Worm (Caenorhabditis elegans) whole organism, young adult: ENCODE data around the gene F54D5.2.

Experiments used
- B0035.1 ChIP-seq: sonication (generic microtip); optimal IDR thresholded peaks from 2 replicates; lab custom pipeline; 2016; ENCODE audit warnings: missing genetic modification characterization, mild to moderate bottlenecking, missing compliant biosample characterization, missing genotype, missing genetic modification reagents
- F49E8.2 ChIP-seq: sonication (generic microtip); optimal IDR thresholded peaks from 3 replicates; lab custom pipeline; 2017; ENCODE audit warnings: missing genetic modification characterization, mild to moderate bottlenecking, missing compliant biosample characterization, antibody characterized with exemption, moderate library complexity; ENCODE audit not compliant: insufficient read depth
- F57A8.1 ChIP-seq: fragments of 200-800 bp; sonication (Bioruptor generic); optimal IDR thresholded peaks from 2 replicates; lab custom pipeline; 2018; ENCODE audit warnings: mild to moderate bottlenecking, missing genetic modification characterization, moderate library complexity, missing compliant biosample characterization
- F57C9.4 ChIP-seq: sonication (generic microtip); optimal IDR thresholded peaks from 2 replicates; lab custom pipeline; 2017; ENCODE audit warnings: mild to moderate bottlenecking, missing genetic modification characterization, missing compliant biosample characterization
- T07F8.4 ChIP-seq: sonication (generic microtip); optimal IDR thresholded peaks from 2 replicates; lab custom pipeline; 2016; ENCODE audit warnings: mild to moderate bottlenecking, missing genetic modification characterization, moderate library complexity, missing compliant biosample characterization
- Y53F4B.3 ChIP-seq: fragments of 200-800 bp; sonication (Bioruptor generic); IDR thresholded peaks from 2 replicates; pipeline ENCODE4 v1.3.6; 2022; ENCODE audit warnings: missing genetic modification reagents, missing genetic modification characterization, missing compliant biosample characterization
- Y53G8AR.9 ChIP-seq: fragments of 200-800 bp; sonication (Bioruptor generic); conservative IDR thresholded peaks from 2 replicates; pipeline ENCODE4 v1.3.6; 2022; ENCODE audit warnings: missing genetic modification reagents, missing genetic modification characterization, missing compliant biosample characterization
- Y56A3A.18 ChIP-seq: fragments of 200-800 bp; sonication (Bioruptor generic); IDR thresholded peaks from 2 replicates; pipeline ENCODE4 v1.3.6; 2022; ENCODE audit warnings: missing genetic modification reagents, missing genetic modification characterization, missing compliant biosample characterization
- Y67H2A.10 ChIP-seq: fragments of 200-800 bp; sonication (Bioruptor generic); conservative IDR thresholded peaks from 2 replicates; pipeline ENCODE4 v1.3.6; 2022; ENCODE audit warnings: missing genetic modification reagents, missing genetic modification characterization, missing compliant biosample characterization
- attf-5 ChIP-seq: fragments of 200-800 bp; sonication (Bioruptor generic); optimal IDR thresholded peaks from 2 replicates; lab custom pipeline; 2018; ENCODE audit warnings: mild to moderate bottlenecking, missing genetic modification characterization, missing compliant biosample characterization
- bed-1 ChIP-seq: fragments of 200-800 bp; sonication (Bioruptor generic); IDR thresholded peaks from 2 replicates; pipeline ENCODE4 v1.3.6; 2022; ENCODE audit warnings: missing genetic modification reagents, missing genetic modification characterization, missing compliant biosample characterization
- ccch-3 ChIP-seq: fragments of 200-800 bp; sonication (Bioruptor generic); optimal IDR thresholded peaks from 2 replicates; lab custom pipeline; 2018; ENCODE audit warnings: mild to moderate bottlenecking, missing genetic modification characterization, missing compliant biosample characterization
- cebp-1 ChIP-seq, 2 experiments: fragments of 200-800 bp in 1 of 2; sonication (Bioruptor generic) in 1 of 2; sonication (generic microtip) in 1 of 2; IDR thresholded peaks in 1 of 2; optimal IDR thresholded peaks in 1 of 2; 2 replicates each; pipeline versions ENCODE4 v1.3.6 to Lab custom; 2017 to 2022; ENCODE audit warnings: missing compliant biosample characterization in 2 of 2, missing genetic modification characterization in 2 of 2, mild to moderate bottlenecking in 1 of 2, missing genetic modification reagents in 1 of 2, moderate library complexity in 1 of 2
- ceh-27 ChIP-seq: fragments of 200-800 bp; sonication (Bioruptor generic); optimal IDR thresholded peaks from 2 replicates; lab custom pipeline; 2018; ENCODE audit warnings: mild to moderate bottlenecking, missing genetic modification characterization, moderate library complexity, missing compliant biosample characterization
- dox-1 ChIP-seq: fragments of 200-800 bp; sonication (Bioruptor generic); IDR thresholded peaks from 2 replicates; pipeline ENCODE4 v1.3.6; 2022; ENCODE audit warnings: missing genetic modification reagents, missing genetic modification characterization, missing compliant biosample characterization
- dpff-1 ChIP-seq: sonication (generic microtip); optimal IDR thresholded peaks from 2 replicates; lab custom pipeline; 2017; ENCODE audit warnings: mild to moderate bottlenecking, missing genetic modification characterization, missing compliant biosample characterization
- dpl-1 ChIP-seq: fragments of 150-350 bp; optimal IDR thresholded peaks from 2 replicates; lab custom pipeline; 2014; ENCODE audit warnings: missing biosample characterization, missing genetic modification reagents, missing genetic modification characterization
- efl-1 ChIP-seq: fragments of 150-350 bp; optimal IDR thresholded peaks from 2 replicates; lab custom pipeline; 2014; ENCODE audit warnings: missing biosample characterization, missing genetic modification reagents, missing genetic modification characterization
- fkh-3 ChIP-seq: sonication (generic microtip); optimal IDR thresholded peaks from 2 replicates; lab custom pipeline; 2016; ENCODE audit warnings: mild to moderate bottlenecking, missing genetic modification characterization, missing compliant biosample characterization
- gei-17 ChIP-seq: fragments of 200-800 bp; sonication (Bioruptor generic); optimal IDR thresholded peaks from 2 replicates; lab custom pipeline; 2018; ENCODE audit warnings: mild to moderate bottlenecking, missing genetic modification characterization, missing compliant biosample characterization
- him-1 ChIP-seq: sonication (generic microtip); optimal IDR thresholded peaks from 2 replicates; lab custom pipeline; 2016; ENCODE audit warnings: missing genotype, missing genetic modification reagents, missing genetic modification characterization, missing compliant biosample characterization
- hlh-26 ChIP-seq: fragments of 200-800 bp; sonication (Bioruptor generic); conservative IDR thresholded peaks from 2 replicates; pipeline ENCODE4 v1.3.6; 2022; ENCODE audit warnings: missing genetic modification reagents, missing genetic modification characterization, missing compliant biosample characterization
- hrde-1 ChIP-seq: sonication (generic microtip); optimal IDR thresholded peaks from 2 replicates; lab custom pipeline; 2016; ENCODE audit warnings: missing genetic modification characterization, mild to moderate bottlenecking, missing compliant biosample characterization, moderate library complexity, missing genotype, missing genetic modification reagents, borderline replicate concordance
- let-526 ChIP-seq: fragments of 200-800 bp; sonication (Bioruptor generic); IDR thresholded peaks from 2 replicates; pipeline ENCODE4 v1.3.6; 2022; ENCODE audit warnings: missing genetic modification reagents, missing genetic modification characterization, missing compliant biosample characterization
- lin-26 ChIP-seq: fragments of 200-800 bp; sonication (Bioruptor generic); IDR thresholded peaks from 2 replicates; pipeline ENCODE4 v1.3.6; 2022; ENCODE audit warnings: missing genetic modification reagents, missing genetic modification characterization, missing compliant biosample characterization
- lin-35 ChIP-seq, 3 experiments: fragments of 150-350 bp in 2 of 3; sonication (generic microtip) in 1 of 3; optimal IDR thresholded peaks; 2 replicates each; lab custom pipeline; 2014 to 2018; ENCODE audit warnings: missing biosample characterization in 3 of 3, missing genetic modification characterization in 3 of 3, missing genetic modification reagents in 3 of 3
- lin-40 ChIP-seq: sonication (generic microtip); optimal IDR thresholded peaks from 2 replicates; lab custom pipeline; 2016; ENCODE audit warnings: missing genetic modification characterization, mild to moderate bottlenecking, missing compliant biosample characterization, missing genotype, missing genetic modification reagents
- lin-54 ChIP-seq: fragments of 200-800 bp; sonication (Bioruptor generic); optimal IDR thresholded peaks from 2 replicates; lab custom pipeline; 2018; ENCODE audit warnings: mild to moderate bottlenecking, missing genetic modification characterization, missing compliant biosample characterization
- lir-1 ChIP-seq: fragments of 200-800 bp; sonication (Bioruptor generic); conservative IDR thresholded peaks from 2 replicates; pipeline ENCODE4 v1.3.6; 2022; ENCODE audit warnings: missing genetic modification reagents, missing genetic modification characterization, missing compliant biosample characterization
- lsy-27 ChIP-seq: sonication (generic microtip); optimal IDR thresholded peaks from 2 replicates; lab custom pipeline; 2017; ENCODE audit warnings: missing genetic modification characterization, mild to moderate bottlenecking, missing compliant biosample characterization, antibody characterized with exemption, missing genotype, borderline replicate concordance; ENCODE audit not compliant: insufficient read depth
- madf-10 ChIP-seq: sonication (generic microtip); optimal IDR thresholded peaks from 2 replicates; lab custom pipeline; 2016; ENCODE audit warnings: mild to moderate bottlenecking, missing genetic modification characterization, missing compliant biosample characterization
- madf-3 ChIP-seq: fragments of 200-800 bp; sonication (Bioruptor generic); IDR thresholded peaks from 2 replicates; pipeline ENCODE4 v1.3.6; 2022; ENCODE audit warnings: missing genetic modification reagents, missing genetic modification characterization, missing compliant biosample characterization
- madf-6 ChIP-seq: fragments of 200-800 bp; sonication (Bioruptor generic); IDR thresholded peaks from 2 replicates; pipeline ENCODE4 v1.3.6; 2022; ENCODE audit warnings: missing genetic modification reagents, missing genetic modification characterization, missing compliant biosample characterization
- mcd-1 ChIP-seq: fragments of 200-800 bp; sonication (Bioruptor generic); IDR thresholded peaks from 2 replicates; pipeline ENCODE4 v1.3.6; 2022; ENCODE audit warnings: missing genetic modification reagents, missing genetic modification characterization, missing compliant biosample characterization
- nfyb-1 ChIP-seq: fragments of 200-800 bp; sonication (Bioruptor generic); IDR thresholded peaks from 2 replicates; pipeline ENCODE4 v1.3.6; 2022; ENCODE audit warnings: missing genetic modification reagents, missing genetic modification characterization, missing compliant biosample characterization
- nhr-179 ChIP-seq: sonication (generic microtip); optimal IDR thresholded peaks from 2 replicates; lab custom pipeline; 2016; ENCODE audit warnings: mild to moderate bottlenecking, missing genetic modification characterization, missing compliant biosample characterization
- rec-8 ChIP-seq, 2 experiments: sonication (generic microtip); optimal IDR thresholded peaks; 2 replicates each; lab custom pipeline; 2016; ENCODE audit warnings: mild to moderate bottlenecking in 2 of 2, missing genetic modification characterization in 2 of 2, missing genetic modification reagents in 2 of 2, missing genotype in 2 of 2, missing biosample characterization in 1 of 2, missing compliant biosample characterization in 1 of 2, moderate library complexity in 1 of 2
- rpc-1 ChIP-seq, 2 experiments: fragments of 150-350 bp in 1 of 2; sonication (generic microtip) in 1 of 2; optimal IDR thresholded peaks; 2 replicates each; lab custom pipeline; 2014 to 2018; ENCODE audit warnings: missing biosample characterization in 1 of 2, missing genetic modification characterization in 1 of 2, missing genetic modification reagents in 1 of 2, missing genotype in 1 of 2
- sdz-38 ChIP-seq: sonication (generic microtip); optimal IDR thresholded peaks from 2 replicates; lab custom pipeline; 2016; ENCODE audit warnings: missing genotype, missing genetic modification characterization, missing compliant biosample characterization
- snpc-1.3 ChIP-seq: sonication (generic microtip); optimal IDR thresholded peaks from 2 replicates; lab custom pipeline; 2017; ENCODE audit warnings: missing genetic modification characterization, mild to moderate bottlenecking, missing compliant biosample characterization, antibody characterized with exemption, moderate library complexity, missing genotype, missing genetic modification reagents; ENCODE audit not compliant: insufficient read depth
- somi-1 ChIP-seq: fragments of 200-800 bp; sonication (Bioruptor generic); optimal IDR thresholded peaks from 2 replicates; lab custom pipeline; 2018; ENCODE audit warnings: mild to moderate bottlenecking, missing genetic modification characterization, missing compliant biosample characterization
- tbp1 ChIP-seq: fragments of 200-800 bp; sonication (Bioruptor generic); optimal IDR thresholded peaks from 2 replicates; lab custom pipeline; 2018; ENCODE audit warnings: mild to moderate bottlenecking, missing genetic modification characterization, missing compliant biosample characterization
- tlf-1 ChIP-seq: fragments of 200-800 bp; sonication (Bioruptor generic); optimal IDR thresholded peaks from 2 replicates; lab custom pipeline; 2018; ENCODE audit warnings: mild to moderate bottlenecking, missing genetic modification characterization, missing compliant biosample characterization
- xnd-1 ChIP-seq: sonication (generic microtip); optimal IDR thresholded peaks from 2 replicates; lab custom pipeline; 2016; ENCODE audit warnings: missing genotype, missing genetic modification reagents, missing genetic modification characterization, missing compliant biosample characterization
- ztf-22 ChIP-seq: fragments of 200-800 bp; sonication (Bioruptor generic); optimal IDR thresholded peaks from 2 replicates; lab custom pipeline; 2018; ENCODE audit warnings: mild to moderate bottlenecking, missing genetic modification characterization, moderate library complexity, missing compliant biosample characterization
- ztf-25 ChIP-seq: fragments of 200-800 bp; sonication (Bioruptor generic); IDR thresholded peaks from 2 replicates; pipeline ENCODE4 v1.3.6; 2022; ENCODE audit warnings: missing genetic modification reagents, missing genetic modification characterization, missing compliant biosample characterization

F54D5.2 gene

DNA sequence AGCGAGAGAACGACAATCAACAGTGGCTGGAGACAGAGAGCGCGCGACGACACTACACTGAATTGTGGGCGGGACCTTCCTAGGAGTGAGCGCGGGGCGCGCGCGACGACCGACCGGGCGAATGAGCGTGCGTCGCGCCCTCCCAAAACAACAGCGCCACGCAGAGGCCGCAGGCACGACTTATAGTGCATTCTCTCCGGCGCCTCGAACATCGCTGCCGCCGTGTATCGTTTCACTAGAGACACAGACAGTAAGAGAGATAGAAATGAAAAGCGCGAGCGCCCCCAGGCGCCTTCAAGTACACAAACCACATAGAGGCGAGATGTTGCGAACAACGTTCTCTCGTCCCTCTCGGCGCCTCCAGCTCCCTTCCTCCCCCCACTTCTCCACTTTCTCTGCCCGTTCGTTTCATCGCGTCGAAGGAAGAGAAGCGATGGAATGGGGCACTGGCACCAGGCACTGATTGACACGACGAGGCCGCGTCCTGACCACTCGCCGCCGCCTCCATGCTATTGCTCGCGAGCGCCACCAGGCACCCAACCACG lies 47.0 kb downstream of the F54D5.2 start (continued):
- TF ChIP-seq rpc-1 (optimal IDR thresholded peaks at IDR 0.05; lab: Kevin White, UChicago) (no peak), rpc-1 (tag; optimal IDR thresholded peaks at IDR 0.05; lab: Kevin White, UChicago) (no peak), B0035.1 (tag; lab: Kevin White, UChicago) (peak; percentile 76), nhr-179 (tag; lab: Kevin White, UChicago) (no peak), F57A8.1 (no peak), sdz-38 (tag; lab: Kevin White, UChicago) (no peak), ztf-25 (GFP tag; lab: Robert Waterston, UW) (no peak), rec-8 (tag; optimal IDR thresholded peaks at IDR 0.05; lab: Kevin White, UChicago) (no peak), ceh-27 (peak; percentile 59), him-1 (tag; lab: Kevin White, UChicago) (no peak), gei-17 (peak; percentile 61), hlh-26 (GFP tag; lab: Robert Waterston, UW) (no peak), fkh-3 (no peak), ccch-3 (GFP tag; lab: Kevin White, UChicago) (no peak), let-526 (GFP tag; lab: Robert Waterston, UW) (no peak), lir-1 (no peak), tlf-1 (GFP tag; lab: Kevin White, UChicago) (no peak), lin-54 (GFP tag; lab: Kevin White, UChicago) (peak; percentile 49), nfyb-1 (GFP tag; lab: Robert Waterston, UW) (peak; percentile 79), snpc-1.3 (no peak), tbp1 (GFP tag; lab: Kevin White, UChicago) (peak; percentile 39), efl-1 (GFP tag; lab: Kevin White, UChicago) (no peak), madf-3 (GFP tag; lab: Robert Waterston, UW) (0 out of 2 replicates have a peak, but pooled peaks have one; percentile 36), bed-1 (no peak), mcd-1 (GFP tag; lab: Robert Waterston, UW) (peak; percentile 73), madf-6 (peak; percentile 29; the same call in 1 of the 2 replicates), somi-1 (peak; percentile 77), T07F8.4 (tag; lab: Kevin White, UChicago) (peak; percentile 24), Y53G8AR.9 (no peak), lin-40 (tag; lab: Kevin White, UChicago) (peak; percentile 86), lin-35 (GFP tag; optimal IDR thresholded peaks at IDR 0.05; lab: Kevin White, UChicago) (peak in 1 of 3 experiments; percentile 36), Y56A3A.18 (GFP tag; lab: Robert Waterston, UW) (no peak), cebp-1 (GFP tag; IDR thresholded peaks at IDR 0.05; lab: Robert Waterston, UW) (peak; percentile 71), cebp-1 (tag; optimal IDR thresholded peaks at IDR 0.05; lab: Kevin White, UChicago) (peak; percentile 89), Y67H2A.10 (GFP tag; lab: Robert Waterston, UW) (no peak), dpff-1 (tag; lab: Kevin White, UChicago) (no peak), lin-26 (GFP tag; lab: Robert Waterston, UW) (no peak), Y53F4B.3 (no peak), madf-10 (tag; lab: Kevin White, UChicago) (peak; percentile 98), F49E8.2 (no peak), ztf-22 (GFP tag; lab: Kevin White, UChicago) (peak; percentile 63), xnd-1 (tag; lab: Kevin White, UChicago) (no peak), dpl-1 (GFP tag; lab: Kevin White, UChicago) (no peak), attf-5 (GFP tag; lab: Kevin White, UChicago) (peak; percentile 87), lsy-27 (tag; lab: Kevin White, UChicago) (no peak), dox-1 (GFP tag; lab: Robert Waterston, UW) (peak; percentile 87), F57C9.4 (tag; lab: Kevin White, UChicago) (no peak), hrde-1 (tag; lab: Kevin White, UChicago) (no peak)
